Worm (Caenorhabditis elegans) whole organism, L4 larva: ENCODE data around the gene C37E2.2.

Experiments
- ama-1 ChIP-seq: fragments of 150-350 bp; optimal IDR thresholded peaks from 2 replicates; lab custom pipeline; 2014; ENCODE audit warnings: inconsistent platforms, mixed read lengths
- hlh-11 ChIP-seq: fragments of 200-800 bp; sonication (Bioruptor generic); optimal IDR thresholded peaks from 2 replicates; lab custom pipeline; 2018; ENCODE audit warnings: mild to moderate bottlenecking, missing genetic modification characterization, missing compliant biosample characterization
- nhr-11 ChIP-seq: fragments of 150-350 bp; optimal IDR thresholded peaks from 2 replicates; lab custom pipeline; 2014; ENCODE audit warnings: missing biosample characterization, missing genetic modification characterization
- nhr-41 ChIP-seq: fragments of 200-800 bp; sonication (Bioruptor generic); IDR thresholded peaks from 2 replicates; pipeline ENCODE4 v1.3.6; 2022; ENCODE audit warnings: missing genetic modification reagents, missing genetic modification characterization, missing compliant biosample characterization
- unc-39 ChIP-seq: sonication (generic microtip); optimal IDR thresholded peaks from 2 replicates; lab custom pipeline; 2017; ENCODE audit warnings: missing biosample characterization, missing genetic modification characterization

DNA sequence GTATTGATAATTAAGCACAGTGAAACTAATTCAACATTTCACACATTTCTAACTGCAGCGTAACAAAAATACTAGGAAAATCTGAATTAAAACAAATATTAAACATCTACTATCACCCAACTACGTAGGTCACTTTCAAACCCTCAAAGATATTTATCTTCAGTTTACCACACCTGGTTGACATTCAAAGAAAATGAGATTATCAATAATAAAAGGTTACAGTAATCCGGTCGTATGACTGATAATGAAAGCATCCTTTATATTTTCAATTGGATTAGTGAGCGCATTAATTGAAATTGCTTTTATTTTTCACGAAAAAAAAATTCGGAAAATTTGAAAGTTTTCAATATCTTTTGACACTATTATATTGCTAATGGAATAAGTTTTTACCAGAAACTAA lies 6.7 kb downstream of the C37E2.2 start:
- TF ChIP-seq nhr-41 (no peak), hlh-11 (tag; lab: Kevin White, UChicago) (no peak), nhr-11 (tag; lab: Kevin White, UChicago) (no peak), ama-1 (lab: Kevin White, UChicago) (no peak), unc-39 (tag; lab: Kevin White, UChicago) (no peak)
